Fruit fly (Drosophila melanogaster): ENCODE measurements around the gene mthl15.

The mthl15 gene

dm6 chr2L:10276846-10277245 is 38.7 kb upstream of the mthl15 start (continued):
- no peak for TF ChIP-seq twi (tag; optimal IDR thresholded peaks at IDR 0.05)
- TF ChIP-seq Gug (GFP tag; IDR thresholded peaks at IDR 0.05) = no peak
- TF ChIP-seq Eip74EF (GFP tag; optimal IDR thresholded peaks at IDR 0.05) = no peak
- no peak for TF ChIP-seq abd-A (tag; optimal IDR thresholded peaks at IDR 0.05)
- peak; percentile 10 for TF ChIP-seq CG5245 (GFP tag; optimal IDR thresholded peaks at IDR 0.05)
- TF ChIP-seq CG16863 (GFP tag; optimal IDR thresholded peaks at IDR 0.05) = peak; percentile 15
- no peak for TF ChIP-seq Ssrp (tag; optimal IDR thresholded peaks at IDR 0.05)
- no peak for TF ChIP-seq Lim3 (GFP tag; IDR thresholded peaks at IDR 0.05)
- TF ChIP-seq pros (GFP tag; optimal IDR thresholded peaks at IDR 0.05) = no peak
- TF ChIP-seq CG9609 (GFP tag; optimal IDR thresholded peaks at IDR 0.05) = peak; percentile 13
- peak; percentile 7 for TF ChIP-seq CG7786 (GFP tag; optimal IDR thresholded peaks at IDR 0.05)
- peak; percentile 93 for TF ChIP-seq sens (GFP tag)
- peak; percentile 5 to 22 for TF ChIP-seq dpn (GFP tag; optimal IDR thresholded peaks at IDR 0.05)
- peak; percentile 28 for TF ChIP-seq phol (tag; optimal IDR thresholded peaks at IDR 0.05)
- TF ChIP-seq bsh (GFP tag; optimal IDR thresholded peaks at IDR 0.05) = peak; percentile 9 to 22
- peak; percentile 59 for TF ChIP-seq CG17328 (GFP tag; IDR thresholded peaks at IDR 0.05)
- peak; percentile 43; the same call in 1 of the 2 replicates for TF ChIP-seq sim (GFP tag; IDR thresholded peaks at IDR 0.05)
- TF ChIP-seq Trl (optimal IDR thresholded peaks at IDR 0.05) = no peak
- TF ChIP-seq Trl (GFP tag; optimal IDR thresholded peaks at IDR 0.05) = peak; percentile 20
- TF ChIP-seq CG12236 (GFP tag; optimal IDR thresholded peaks at IDR 0.05) = peak; percentile 47
- peak; percentile 14 for TF ChIP-seq Chrac-16 (GFP tag; optimal IDR thresholded peaks at IDR 0.05)
- TF ChIP-seq Ada2b (GFP tag; IDR thresholded peaks at IDR 0.05) = 0 out of 2 replicates have a peak, but pooled peaks have one; percentile 43
- TF ChIP-seq CG18011 (GFP tag; optimal IDR thresholded peaks at IDR 0.05) = peak; percentile 10
- no peak for TF ChIP-seq Hmx (GFP tag; optimal IDR thresholded peaks at IDR 0.05)
- TF ChIP-seq CG7357 (GFP tag; IDR thresholded peaks at IDR 0.05) = 0 out of 3 replicates have a peak, but pooled peaks have one; percentile 13

- TF ChIP-seq CG2116 (GFP tag; optimal IDR thresholded peaks at IDR 0.05) (no peak), Kr (GFP tag; optimal IDR thresholded peaks at IDR 0.05) (no peak), CG18764 (GFP tag; optimal IDR thresholded peaks at IDR 0.05) (peak; percentile 5), D19A (tag; optimal IDR thresholded peaks at IDR 0.05) (no peak), az2 (GFP tag; optimal IDR thresholded peaks at IDR 0.05) (peak; percentile 23), HLH3B (GFP tag; IDR thresholded peaks at IDR 0.05) (peak; percentile 46; the same call in 1 of the 2 replicates), YL-1 (GFP tag; optimal IDR thresholded peaks at IDR 0.05) (peak; percentile 4), CG17568 (GFP tag; optimal IDR thresholded peaks at IDR 0.05) (no peak), CG18599 (GFP tag; optimal IDR thresholded peaks at IDR 0.05) (no peak), D (optimal IDR thresholded peaks at IDR 0.05) (no peak), D (GFP tag; optimal IDR thresholded peaks at IDR 0.05) (peak; percentile 61), Pdp1 (GFP tag; optimal IDR thresholded peaks at IDR 0.05) (peak in 1 of 2 experiments; percentile 60), CG4360 (GFP tag; IDR thresholded peaks at IDR 0.05) (no peak), CG33557 (GFP tag; optimal IDR thresholded peaks at IDR 0.05) (no peak), CG10979 (tag; optimal IDR thresholded peaks at IDR 0.05) (peak; percentile 66), dmrt11E (tag; optimal IDR thresholded peaks at IDR 0.05) (peak; percentile 60), nom (GFP tag; optimal IDR thresholded peaks at IDR 0.05) (peak; percentile 38), tna (GFP tag; IDR thresholded peaks at IDR 0.05; ENCODE audit: partially characterized antibody) (no peak), CG2120 (GFP tag; optimal IDR thresholded peaks at IDR 0.05) (no peak), btn (GFP tag; optimal IDR thresholded peaks at IDR 0.05) (no peak), CG9437 (GFP tag; optimal IDR thresholded peaks at IDR 0.05) (peak; percentile 6), NFAT (GFP tag; IDR thresholded peaks at IDR 0.05) (no peak), CG5953 (GFP tag; IDR thresholded peaks at IDR 0.05) (0 out of 2 replicates have a peak, but pooled peaks have one; percentile 16), emc (GFP tag; optimal IDR thresholded peaks at IDR 0.05) (no peak), Camta (GFP tag; optimal IDR thresholded peaks at IDR 0.05) (no peak), CG15601 (tag; optimal IDR thresholded peaks at IDR 0.05) (peak; percentile 18), org-1 (GFP tag; optimal IDR thresholded peaks at IDR 0.05) (no peak)
Observed at dm6 chr2L:10276436-10276835, 38.3 kb upstream of the mthl15 start.

All from whole organism, embryonic.